Fruit fly (Drosophila melanogaster): ENCODE data around the gene CG17197.

DNA sequence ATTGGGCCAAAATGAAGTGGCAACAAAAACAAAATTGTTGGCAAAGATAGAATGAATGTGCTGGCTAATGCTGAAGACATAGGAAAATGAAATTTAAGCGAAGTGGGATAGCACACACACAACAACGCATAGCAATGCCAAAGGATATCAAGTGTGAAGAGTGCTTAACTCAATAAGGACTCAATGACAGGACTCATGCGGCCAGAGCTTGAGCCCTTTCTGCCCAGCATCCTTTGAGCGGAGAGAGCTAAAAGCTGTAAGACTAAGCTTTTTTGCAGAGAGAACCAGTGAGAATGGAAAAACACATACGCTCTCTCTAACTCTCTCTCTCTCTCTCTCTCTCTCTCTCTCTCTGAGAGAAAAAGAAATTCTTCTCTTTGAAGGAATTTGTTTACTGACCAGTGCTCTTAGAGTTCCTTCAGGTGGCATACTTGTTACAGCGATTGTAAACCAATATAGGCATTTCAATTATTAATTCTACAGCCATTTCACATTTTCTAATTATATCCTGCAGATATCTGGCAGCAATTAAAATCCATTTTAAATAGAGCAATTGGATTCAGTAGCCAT, 7.8 kb upstream of the CG17197 start:
- no peak for TF ChIP-seq psq (optimal IDR thresholded peaks at IDR 0.05)
- no peak for TF ChIP-seq h (optimal IDR thresholded peaks at IDR 0.05)
- no peak for TF ChIP-seq ttk (optimal IDR thresholded peaks at IDR 0.05)
- TF ChIP-seq Myc (optimal IDR thresholded peaks at IDR 0.05): no peak
- TF ChIP-seq insv (optimal IDR thresholded peaks at IDR 0.05): no peak
- no peak for TF ChIP-seq Sin3A (optimal IDR thresholded peaks at IDR 0.05)
